Worm (Caenorhabditis elegans) whole organism, L3 larva: ENCODE results near the gene dpy-6.
A peak's percentile ranks its signal among the peaks of the same experiment; 100 is the strongest.

Source experiments
- R02D3.7 ChIP-seq: fragments of 150-350 bp; optimal IDR thresholded peaks from 2 replicates; lab custom pipeline; 2014; ENCODE audit warnings: missing biosample characterization, missing genetic modification characterization
- ZK546.5 ChIP-seq: sonication (generic microtip); optimal IDR thresholded peaks from 2 replicates; lab custom pipeline; 2017; ENCODE audit warnings: missing biosample characterization, missing genetic modification characterization
- aly-2 ChIP-seq: fragments of 150-350 bp; optimal IDR thresholded peaks from 2 replicates; lab custom pipeline; 2014; ENCODE audit warnings: missing biosample characterization, missing genetic modification characterization
- ama-1 ChIP-seq: fragments of 150-350 bp; optimal IDR thresholded peaks from 2 replicates; lab custom pipeline; 2018
- ceh-16 ChIP-seq: sonication (generic microtip); optimal IDR thresholded peaks from 2 replicates; lab custom pipeline; 2017; ENCODE audit warnings: missing biosample characterization, missing genetic modification characterization
- ceh-28 ChIP-seq: fragments of 150-350 bp; optimal IDR thresholded peaks from 2 replicates; lab custom pipeline; 2014; ENCODE audit warnings: missing biosample characterization, missing genetic modification reagents, missing genetic modification characterization
- ceh-82 ChIP-seq: fragments of 150-350 bp; optimal IDR thresholded peaks from 2 replicates; lab custom pipeline; 2014; ENCODE audit warnings: missing biosample characterization, missing genetic modification characterization
- ceh-9 ChIP-seq: sonication (generic microtip); optimal IDR thresholded peaks from 2 replicates; lab custom pipeline; 2018; ENCODE audit warnings: missing biosample characterization, missing genetic modification characterization
- daf-12 ChIP-seq: fragments of 150-350 bp; optimal IDR thresholded peaks from 2 replicates; lab custom pipeline; 2014; ENCODE audit warnings: missing biosample characterization, missing genetic modification reagents, missing genetic modification characterization
- egl-27 ChIP-seq: sonication (generic microtip); optimal IDR thresholded peaks from 4 replicates; lab custom pipeline; 2017; ENCODE audit warnings: missing biosample characterization, missing genetic modification reagents, missing genetic modification characterization
- egl-5 ChIP-seq: fragments of 150-350 bp; optimal IDR thresholded peaks from 2 replicates; lab custom pipeline; 2017; ENCODE audit warnings: missing biosample characterization, missing genetic modification reagents, missing genetic modification characterization, inconsistent platforms
- elt-1 ChIP-seq: fragments of 150-350 bp; optimal IDR thresholded peaks from 2 replicates; lab custom pipeline; 2014; ENCODE audit warnings: missing biosample characterization, missing genetic modification characterization
- elt-2 ChIP-seq: sonication (generic microtip); optimal IDR thresholded peaks from 2 replicates; lab custom pipeline; 2016; ENCODE audit warnings: missing genetic modification reagents, mild to moderate bottlenecking, missing genetic modification characterization, missing compliant biosample characterization
- elt-3 ChIP-seq, 3 experiments: fragments of 150-350 bp in 1 of 3; sonication (generic microtip) in 2 of 3; optimal IDR thresholded peaks; 2 replicates in 2 of 3; 4 replicates in 1 of 3; lab custom pipeline; 2014 to 2017; ENCODE audit warnings: missing biosample characterization in 3 of 3, missing genetic modification characterization in 3 of 3
- eor-1 ChIP-seq, 2 experiments: fragments of 150-350 bp; optimal IDR thresholded peaks; 2 replicates each; lab custom pipeline; 2014 to 2018; ENCODE audit warnings: missing biosample characterization in 2 of 2, missing genetic modification characterization in 2 of 2
- fkh-10 ChIP-seq: sonication (generic microtip); optimal IDR thresholded peaks from 2 replicates; lab custom pipeline; 2017; ENCODE audit warnings: missing biosample characterization, missing genetic modification reagents, missing genetic modification characterization
- fkh-2 ChIP-seq: fragments of 150-350 bp; optimal IDR thresholded peaks from 2 replicates; lab custom pipeline; 2014; ENCODE audit warnings: missing biosample characterization, missing genetic modification reagents, missing genetic modification characterization
- fos-1 ChIP-seq: fragments of 150-350 bp; optimal IDR thresholded peaks from 2 replicates; lab custom pipeline; 2014; ENCODE audit warnings: missing biosample characterization, missing genetic modification characterization
- hmg-11 ChIP-seq: sonication (generic microtip); optimal IDR thresholded peaks from 2 replicates; lab custom pipeline; 2016; ENCODE audit warnings: missing genetic modification characterization, missing compliant biosample characterization
- jun-1 ChIP-seq: fragments of 150-350 bp; optimal IDR thresholded peaks from 2 replicates; lab custom pipeline; 2014; ENCODE audit warnings: missing biosample characterization, missing genetic modification reagents, missing genetic modification characterization
- lin-15B ChIP-seq: fragments of 150-350 bp; optimal IDR thresholded peaks from 2 replicates; lab custom pipeline; 2014; ENCODE audit warnings: missing biosample characterization, missing genetic modification characterization
- lin-39 ChIP-seq: fragments of 150-350 bp; optimal IDR thresholded peaks from 2 replicates; lab custom pipeline; 2018; ENCODE audit warnings: missing biosample characterization, missing genetic modification reagents, missing genetic modification characterization
- lsy-12 ChIP-seq: sonication (generic microtip); optimal IDR thresholded peaks from 2 replicates; lab custom pipeline; 2016; ENCODE audit warnings: mild to moderate bottlenecking, missing genetic modification characterization, missing compliant biosample characterization
- mdl-1 ChIP-seq: fragments of 150-350 bp; optimal IDR thresholded peaks from 2 replicates; lab custom pipeline; 2014; ENCODE audit warnings: missing biosample characterization, missing genetic modification characterization
- mml-1 ChIP-seq: fragments of 150-350 bp; sonication (generic microtip); optimal IDR thresholded peaks from 3 replicates; lab custom pipeline; 2014; ENCODE audit warnings: missing biosample characterization, missing genetic modification characterization
- nfya-1 ChIP-seq: sonication (generic microtip); optimal IDR thresholded peaks from 2 replicates; lab custom pipeline; 2017; ENCODE audit warnings: missing genetic modification characterization, mild to moderate bottlenecking, missing compliant biosample characterization, antibody characterized with exemption, moderate library complexity; ENCODE audit not compliant: insufficient read depth
- nhr-11 ChIP-seq: fragments of 150-350 bp; optimal IDR thresholded peaks from 2 replicates; lab custom pipeline; 2014; ENCODE audit warnings: missing biosample characterization, missing genetic modification characterization
- nhr-12 ChIP-seq: fragments of 150-350 bp; optimal IDR thresholded peaks from 2 replicates; lab custom pipeline; 2014; ENCODE audit warnings: missing biosample characterization, missing genetic modification characterization
- nhr-23 ChIP-seq: fragments of 150-350 bp; optimal IDR thresholded peaks from 2 replicates; lab custom pipeline; 2014; ENCODE audit warnings: missing biosample characterization, missing genetic modification reagents, missing genetic modification characterization
- nhr-237 ChIP-seq: fragments of 150-350 bp; optimal IDR thresholded peaks from 2 replicates; lab custom pipeline; 2014; ENCODE audit warnings: missing biosample characterization, missing genetic modification characterization
- nhr-25 ChIP-seq: sonication (generic microtip); optimal IDR thresholded peaks from 2 replicates; lab custom pipeline; 2017; ENCODE audit warnings: missing biosample characterization, missing genetic modification characterization
- nhr-28 ChIP-seq: fragments of 150-350 bp; optimal IDR thresholded peaks from 2 replicates; lab custom pipeline; 2014; ENCODE audit warnings: missing biosample characterization, missing genetic modification characterization
- nhr-43 ChIP-seq: sonication (generic microtip); optimal IDR thresholded peaks from 2 replicates; lab custom pipeline; 2016; ENCODE audit warnings: mild to moderate bottlenecking, missing genetic modification characterization, missing compliant biosample characterization; ENCODE audit not compliant: poor library complexity, severe bottlenecking
- nhr-67 ChIP-seq: fragments of 150-350 bp; optimal IDR thresholded peaks from 2 replicates; lab custom pipeline; 2014; ENCODE audit warnings: missing biosample characterization, missing genetic modification characterization
- nhr-76 ChIP-seq: fragments of 150-350 bp; sonication (generic microtip); optimal IDR thresholded peaks from 5 replicates; lab custom pipeline; 2014; ENCODE audit warnings: missing biosample characterization, missing genetic modification characterization
- nhr-77 ChIP-seq: fragments of 150-350 bp; optimal IDR thresholded peaks from 2 replicates; lab custom pipeline; 2014; ENCODE audit warnings: missing biosample characterization, missing genetic modification characterization
- pha-4 ChIP-seq: fragments of 150-350 bp; optimal IDR thresholded peaks from 2 replicates; lab custom pipeline; 2014; ENCODE audit warnings: missing biosample characterization, missing genetic modification reagents, missing genetic modification characterization
- pqm-1 ChIP-seq: fragments of 150-350 bp; optimal IDR thresholded peaks from 2 replicates; lab custom pipeline; 2017; ENCODE audit warnings: missing biosample characterization, missing genetic modification characterization, inconsistent platforms
- sea-2 ChIP-seq: fragments of 150-350 bp; sonication (generic microtip); optimal IDR thresholded peaks from 4 replicates; lab custom pipeline; 2014; ENCODE audit warnings: missing biosample characterization, missing genetic modification reagents, missing genetic modification characterization
- skn-1 ChIP-seq: fragments of 150-350 bp; optimal IDR thresholded peaks from 2 replicates; lab custom pipeline; 2014; ENCODE audit warnings: missing biosample characterization, missing genetic modification characterization
- snpc-4 ChIP-seq: fragments of 150-350 bp; optimal IDR thresholded peaks from 2 replicates; lab custom pipeline; 2014; ENCODE audit warnings: missing biosample characterization, missing genetic modification characterization
- tbx-2 ChIP-seq: sonication (generic microtip); optimal IDR thresholded peaks from 2 replicates; lab custom pipeline; 2016; ENCODE audit warnings: mild to moderate bottlenecking, missing genetic modification characterization, missing compliant biosample characterization
- unc-39 ChIP-seq: sonication (generic microtip); optimal IDR thresholded peaks from 4 replicates; lab custom pipeline; 2017; ENCODE audit warnings: missing biosample characterization, missing genetic modification characterization
- unc-62 ChIP-seq: fragments of 150-350 bp; sonication (generic microtip); optimal IDR thresholded peaks from 4 replicates; lab custom pipeline; 2014; ENCODE audit warnings: missing biosample characterization, missing genetic modification reagents, missing genetic modification characterization
- zag-1 ChIP-seq: fragments of 150-350 bp; optimal IDR thresholded peaks from 2 replicates; lab custom pipeline; 2014; ENCODE audit warnings: missing biosample characterization, missing genetic modification characterization
- ztf-11 ChIP-seq: fragments of 150-350 bp; optimal IDR thresholded peaks from 2 replicates; lab custom pipeline; 2014; ENCODE audit warnings: missing biosample characterization, missing genetic modification characterization
- ztf-4 ChIP-seq: fragments of 150-350 bp; optimal IDR thresholded peaks from 2 replicates; lab custom pipeline; 2014; ENCODE audit warnings: missing biosample characterization, missing genetic modification characterization

Gene dpy-6

DNA sequence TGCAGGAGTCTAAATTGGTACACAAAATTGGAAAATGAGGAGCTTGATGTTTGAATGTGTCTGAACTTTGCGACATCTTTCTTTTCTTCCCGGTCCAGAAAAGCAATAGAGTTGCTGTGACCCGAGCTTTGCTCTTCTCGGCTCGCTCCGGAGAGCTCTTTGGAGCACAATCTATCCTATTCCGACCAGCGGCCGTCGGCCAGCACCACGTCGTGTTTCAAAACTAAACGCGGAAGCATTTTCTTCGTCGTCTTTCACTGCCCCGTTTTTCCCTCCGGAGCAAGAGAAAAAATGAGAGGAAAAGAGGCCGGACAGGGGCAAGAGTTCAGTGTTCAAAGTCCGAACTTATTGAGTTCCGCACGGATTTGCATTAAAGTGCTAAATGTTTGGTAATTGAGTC lies 23.6 kb upstream of the dpy-6 start:
- TF ChIP-seq lsy-12 (tag; lab: Kevin White, UChicago), result no peak
- peak; percentile 6 for TF ChIP-seq tbx-2 (tag; lab: Kevin White, UChicago)
- TF ChIP-seq fkh-10 (GFP tag; lab: Kevin White, UChicago), result peak; percentile 25
- TF ChIP-seq ceh-28 (tag; lab: Kevin White, UChicago), result no peak
- peak; percentile 41 for TF ChIP-seq nfya-1

- TF ChIP-seq egl-27 (tag; lab: Kevin White, UChicago) (no peak), nhr-28 (tag; lab: Kevin White, UChicago) (no peak), ceh-82 (tag; lab: Kevin White, UChicago) (peak; percentile 5), daf-12 (tag; lab: Kevin White, UChicago) (no peak), nhr-12 (tag; lab: Kevin White, UChicago) (no peak), sea-2 (GFP tag; lab: Kevin White, UChicago) (no peak), jun-1 (tag; lab: Kevin White, UChicago) (peak; percentile 59), fkh-2 (no peak), ztf-4 (tag; lab: Kevin White, UChicago) (peak; percentile 59), ceh-9 (no peak), nhr-67 (tag; lab: Kevin White, UChicago) (no peak), snpc-4 (tag; lab: Kevin White, UChicago) (peak; percentile 63), mdl-1 (tag; lab: Kevin White, UChicago) (peak; percentile 74), fkh-10 (GFP tag; lab: Kevin White, UChicago) (no peak), nhr-43 (tag; lab: Kevin White, UChicago) (peak; percentile 99), mml-1 (tag; lab: Kevin White, UChicago) (no peak), fos-1 (tag; lab: Kevin White, UChicago) (no peak), nhr-76 (tag; lab: Kevin White, UChicago) (peak; percentile 46), nhr-23 (tag; lab: Kevin White, UChicago) (peak; percentile 98), pha-4 (tag; lab: Kevin White, UChicago) (no peak), ama-1 (lab: Kevin White, UChicago) (peak; percentile 39), elt-3 (tag; optimal IDR thresholded peaks at IDR 0.05; lab: Kevin White, UChicago) (peak in 2 of 3 experiments; percentile 77 to 90), unc-39 (no peak), aly-2 (tag; lab: Kevin White, UChicago) (no peak), ZK546.5 (no peak), lsy-12 (tag; lab: Kevin White, UChicago) (peak; percentile 81), egl-5 (tag; lab: Kevin White, UChicago) (no peak), lin-15B (tag; lab: Kevin White, UChicago) (no peak), nhr-237 (tag; lab: Kevin White, UChicago) (no peak), ceh-16 (no peak), R02D3.7 (tag; lab: Kevin White, UChicago) (peak; percentile 24), elt-2 (tag; lab: Kevin White, UChicago) (peak; percentile 74), elt-1 (tag; lab: Kevin White, UChicago) (peak; percentile 47), zag-1 (no peak), nhr-25 (peak; percentile 99), eor-1 (tag; optimal IDR thresholded peaks at IDR 0.05; lab: Kevin White, UChicago) (no peak), nfya-1 (peak; percentile 66), nhr-77 (tag; lab: Kevin White, UChicago) (no peak), pqm-1 (tag; lab: Kevin White, UChicago) (no peak), ceh-28 (tag; lab: Kevin White, UChicago) (peak; percentile 79), tbx-2 (tag; lab: Kevin White, UChicago) (peak; percentile 88), lin-39 (tag; lab: Kevin White, UChicago) (no peak), nhr-11 (tag; lab: Kevin White, UChicago) (no peak), unc-62 (peak; percentile 91), hmg-11 (tag; lab: Kevin White, UChicago) (peak; percentile 5), ztf-11 (tag; lab: Kevin White, UChicago) (no peak), skn-1 (tag; lab: Kevin White, UChicago) (no peak)
- TF ChIP-seq, all 47 proteins: peak for 20
Observed at ce11 chrX:8477048-8477806, 21.8 kb upstream of the dpy-6 start.
